Fruit fly (Drosophila melanogaster): ENCODE data around the gene Nepl3.

Nepl3 gene

dm6 chr2L:5027321-5028069 is 30.6 kb downstream of the Nepl3 start:
- peak; percentile 52 for TF ChIP-seq noc (tag; optimal IDR thresholded peaks at IDR 0.05)

- TF ChIP-seq noc (tag; optimal IDR thresholded peaks at IDR 0.05): peak; percentile 74
Observed at dm6 chr2L:5025557-5025956, 32.5 kb downstream of the Nepl3 start.

- TF ChIP-seq noc (tag; optimal IDR thresholded peaks at IDR 0.05): no peak
Observed at dm6 chr2L:5022602-5023001, 35.4 kb downstream of the Nepl3 start.

dm6 chr2L:5020479-5020878 is 37.6 kb downstream of the Nepl3 start:
- no peak for TF ChIP-seq noc (tag; optimal IDR thresholded peaks at IDR 0.05)

- TF ChIP-seq noc (tag; optimal IDR thresholded peaks at IDR 0.05): peak; percentile 78
Observed at dm6 chr2L:5010784-5011260, 47.2 kb downstream of the Nepl3 start, which contains the start of the genes CG31917, Tfb5 and SelT. Gene CG31917 (minus strand): TSS chr2L:5010834. Gene Tfb5 (minus strand): TSS chr2L:5010834. Gene SelT (plus strand): TSS chr2L:5010922.

- peak; percentile 42 for TF ChIP-seq noc (tag; optimal IDR thresholded peaks at IDR 0.05)
Observed at dm6 chr2L:5009306-5010030, 48.6 kb downstream of the Nepl3 start, which contains the start of gene Rtnl1. Gene Rtnl1 (minus strand): TSS chr2L:5009720.

dm6 chr2L:5007256-5007655 is 50.8 kb downstream of the Nepl3 start:
- TF ChIP-seq noc (tag; optimal IDR thresholded peaks at IDR 0.05): peak; percentile 81

dm6 chr2L:5006323-5006722 is 51.7 kb downstream of the Nepl3 start:
- TF ChIP-seq noc (tag; optimal IDR thresholded peaks at IDR 0.05): no peak

Measured in whole organism, larva.